Worm (Caenorhabditis elegans): ENCODE data around the gene peli-1.
"Not testable (repeated sequence)": the region's sequence is repeated elsewhere in the genome, so short reads cannot be mapped to it uniquely, and the experiment has no call there.

The peli-1 gene

ce11 chrV:5705510-5705909 lies at the start of gene peli-1:
peli-1 (plus strand) TSS chrV:5705810.
- TF ChIP-seq unc-62 (GFP tag; optimal IDR thresholded peaks at IDR 0.05): no peak

ce11 chrV:5660604-5661209 lies 44.9 kb upstream of the peli-1 start, which contains the start of the genes mut-14 and C14C11.2:
mut-14 (minus strand) TSS chrV:5660704.
C14C11.2 (plus strand) TSS chrV:5661159.
- no peak for TF ChIP-seq unc-62 (GFP tag; optimal IDR thresholded peaks at IDR 0.05)

- not testable (repeated sequence) for TF ChIP-seq unc-62 (GFP tag; optimal IDR thresholded peaks at IDR 0.05)
Measured at ce11 chrV:5663317-5663716, 42.3 kb upstream of the peli-1 start, which contains the start of gene C14C11.1. C14C11.1 (plus strand) TSS chrV:5663617.

- no peak for TF ChIP-seq unc-62 (GFP tag; optimal IDR thresholded peaks at IDR 0.05)
Measured at ce11 chrV:5666036-5666729, 39.4 kb upstream of the peli-1 start, which contains the start of gene C14C11.7. C14C11.7 (minus strand) TSS chrV:5666086.

ce11 chrV:5667337-5667736 lies 38.3 kb upstream of the peli-1 start:
- TF ChIP-seq unc-62 (GFP tag; optimal IDR thresholded peaks at IDR 0.05): no peak

ce11 chrV:5668968-5669367 lies 36.6 kb upstream of the peli-1 start:
- TF ChIP-seq unc-62 (GFP tag; optimal IDR thresholded peaks at IDR 0.05): no peak

- no peak for TF ChIP-seq unc-62 (GFP tag; optimal IDR thresholded peaks at IDR 0.05)
Measured at ce11 chrV:5672270-5672669, 33.3 kb upstream of the peli-1 start.

ce11 chrV:5676011-5676410 lies 29.6 kb upstream of the peli-1 start, which contains the start of gene pqn-13:
pqn-13 (minus strand) TSS chrV:5676111.
- TF ChIP-seq unc-62 (GFP tag; optimal IDR thresholded peaks at IDR 0.05): no peak

ce11 chrV:5677947-5678346 lies 27.7 kb upstream of the peli-1 start:
- no peak for TF ChIP-seq unc-62 (GFP tag; optimal IDR thresholded peaks at IDR 0.05)

ce11 chrV:5682530-5682929 lies 23.1 kb upstream of the peli-1 start, which contains the start of gene prp-39:
prp-39 (minus strand) TSS chrV:5682630.
- TF ChIP-seq unc-62 (GFP tag; optimal IDR thresholded peaks at IDR 0.05): no peak

- TF ChIP-seq unc-62 (GFP tag; optimal IDR thresholded peaks at IDR 0.05): no peak
Measured at ce11 chrV:5684534-5684933, 21.1 kb upstream of the peli-1 start, which contains the start of the genes hmgs-1 and F25B4.4. hmgs-1 (minus strand) TSS chrV:5684589. F25B4.4 (plus strand) TSS chrV:5684873.

- TF ChIP-seq unc-62 (GFP tag; optimal IDR thresholded peaks at IDR 0.05): no peak
Measured at ce11 chrV:5687115-5687979, 18.3 kb upstream of the peli-1 start, which contains the start of gene F25B4.7. F25B4.7 (minus strand) TSS chrV:5687226.

- TF ChIP-seq unc-62 (GFP tag; optimal IDR thresholded peaks at IDR 0.05): no peak
Measured at ce11 chrV:5691665-5692407, 13.8 kb upstream of the peli-1 start, which contains the start of gene F25B4.8. F25B4.8 (minus strand) TSS chrV:5691715.

ce11 chrV:5693595-5693994 lies 12.0 kb upstream of the peli-1 start:
- TF ChIP-seq unc-62 (GFP tag; optimal IDR thresholded peaks at IDR 0.05): no peak

ce11 chrV:5695635-5696034 lies 10.0 kb upstream of the peli-1 start:
- no peak for TF ChIP-seq unc-62 (GFP tag; optimal IDR thresholded peaks at IDR 0.05)
